Worm (Caenorhabditis elegans): ENCODE measurements around the gene T06E4.5.

Gene T06E4.5

ce11 chrV:9625604-9626446, 5.2 kb upstream of the T06E4.5 start, which contains the start of gene T06E4.7:
T06E4.7 (plus strand) TSS chrV:9626396.
- no peak for TF ChIP-seq ets-4 (tag; optimal IDR thresholded peaks at IDR 0.05)
- TF ChIP-seq sox-4 (tag; optimal IDR thresholded peaks at IDR 0.05): no peak
- TF ChIP-seq pag-3 (tag; optimal IDR thresholded peaks at IDR 0.05; ENCODE audit: borderline replicate concordance): peak; percentile 38
- peak; percentile 30 for TF ChIP-seq hlh-6 (tag; optimal IDR thresholded peaks at IDR 0.05)
- TF ChIP-seq fkh-6 (tag; optimal IDR thresholded peaks at IDR 0.05): peak; percentile 4
- TF ChIP-seq elt-4 (tag; optimal IDR thresholded peaks at IDR 0.05): peak; percentile 93
- TF ChIP-seq mec-3 (tag; optimal IDR thresholded peaks at IDR 0.05; ENCODE audit: borderline replicate concordance): peak; percentile 45
- no peak for TF ChIP-seq Y22D7AL.16 (tag; optimal IDR thresholded peaks at IDR 0.05)
- no peak for TF ChIP-seq F13H6.1 (tag; optimal IDR thresholded peaks at IDR 0.05)
- TF ChIP-seq ceh-2 (tag; optimal IDR thresholded peaks at IDR 0.05): peak; percentile 13
- no peak for TF ChIP-seq ahr-1 (tag; optimal IDR thresholded peaks at IDR 0.05)
- TF ChIP-seq K09A11.1 (tag; optimal IDR thresholded peaks at IDR 0.05; ENCODE audit: insufficient read depth): no peak
- no peak for TF ChIP-seq zip-5 (tag; optimal IDR thresholded peaks at IDR 0.05)

- peak; percentile 46 for TF ChIP-seq hlh-6 (tag; optimal IDR thresholded peaks at IDR 0.05)
- no peak for TF ChIP-seq hlh-15 (tag; optimal IDR thresholded peaks at IDR 0.05)
- TF ChIP-seq madf-2 (tag; optimal IDR thresholded peaks at IDR 0.05): no peak
- no peak for TF ChIP-seq fkh-6 (tag; optimal IDR thresholded peaks at IDR 0.05)
- TF ChIP-seq npax-4 (tag; optimal IDR thresholded peaks at IDR 0.05): no peak
- TF ChIP-seq ceh-2 (tag; optimal IDR thresholded peaks at IDR 0.05): no peak
- TF ChIP-seq pat-9 (tag; optimal IDR thresholded peaks at IDR 0.05): no peak
- no peak for TF ChIP-seq odd-2 (tag; optimal IDR thresholded peaks at IDR 0.05)
These were observed 2.4 kb upstream of the T06E4.5 start for ce11 chrV:9628603-9629002.

ce11 chrV:9629114-9629513, 1.9 kb upstream of the T06E4.5 start, which contains the start of gene idpc-3:
idpc-3 (minus strand) TSS chrV:9629214.
- TF ChIP-seq ceh-24 (tag; optimal IDR thresholded peaks at IDR 0.05) (no peak), mec-3 (tag; optimal IDR thresholded peaks at IDR 0.05; ENCODE audit: borderline replicate concordance) (no peak)

- no peak for TF ChIP-seq ceh-9 (tag; optimal IDR thresholded peaks at IDR 0.05)
- TF ChIP-seq pag-3 (tag; optimal IDR thresholded peaks at IDR 0.05; ENCODE audit: borderline replicate concordance): no peak
- no peak for TF ChIP-seq npax-4 (tag; optimal IDR thresholded peaks at IDR 0.05)
- no peak for TF ChIP-seq nhr-232 (tag; optimal IDR thresholded peaks at IDR 0.05)
- TF ChIP-seq unc-3 (GFP tag; conservative IDR thresholded peaks at IDR 0.05): no peak
- TF ChIP-seq unc-3 (tag; optimal IDR thresholded peaks at IDR 0.05): no peak
- no peak for TF ChIP-seq gmeb-2 (tag; optimal IDR thresholded peaks at IDR 0.05)
- TF ChIP-seq pqm-1 (tag; optimal IDR thresholded peaks at IDR 0.05): no peak
- TF ChIP-seq Y22D7AL.16 (tag; optimal IDR thresholded peaks at IDR 0.05): no peak
- TF ChIP-seq unc-86 (tag; optimal IDR thresholded peaks at IDR 0.05): no peak
- no peak for TF ChIP-seq fkh-6 (tag; optimal IDR thresholded peaks at IDR 0.05)
These were observed 1.4 kb upstream of the T06E4.5 start, which contains the start of gene col-146 for ce11 chrV:9629643-9630042. col-146 (plus strand) TSS chrV:9629943.

- TF ChIP-seq unc-55 (GFP tag; optimal IDR thresholded peaks at IDR 0.05) (no peak), pqm-1 (tag; optimal IDR thresholded peaks at IDR 0.05) (no peak), ceh-31 (tag; optimal IDR thresholded peaks at IDR 0.05) (no peak), fkh-10 (GFP tag; optimal IDR thresholded peaks at IDR 0.05) (no peak), Y22D7AL.16 (tag; optimal IDR thresholded peaks at IDR 0.05) (no peak), unc-3 (GFP tag; conservative IDR thresholded peaks at IDR 0.05) (no peak), unc-3 (tag; optimal IDR thresholded peaks at IDR 0.05) (no peak)
These were observed 502 bp upstream of the T06E4.5 start for ce11 chrV:9630542-9630941.

- TF ChIP-seq pat-9 (tag; optimal IDR thresholded peaks at IDR 0.05): no peak
- no peak for TF ChIP-seq ceh-6 (GFP tag; optimal IDR thresholded peaks at IDR 0.05)
- no peak for TF ChIP-seq ahr-1 (tag; optimal IDR thresholded peaks at IDR 0.05)
- TF ChIP-seq pax-1 (tag; optimal IDR thresholded peaks at IDR 0.05): no peak
- TF ChIP-seq ceh-9 (tag; optimal IDR thresholded peaks at IDR 0.05): no peak
- no peak for TF ChIP-seq pag-3 (tag; optimal IDR thresholded peaks at IDR 0.05; ENCODE audit: borderline replicate concordance)
- no peak for TF ChIP-seq pha-2 (tag; optimal IDR thresholded peaks at IDR 0.05)
- no peak for TF ChIP-seq odd-2 (tag; optimal IDR thresholded peaks at IDR 0.05)
- TF ChIP-seq C38D4.7 (GFP tag; optimal IDR thresholded peaks at IDR 0.05): no peak
- TF ChIP-seq ceh-24 (tag; optimal IDR thresholded peaks at IDR 0.05): no peak
- TF ChIP-seq madf-2 (tag; optimal IDR thresholded peaks at IDR 0.05): no peak
- TF ChIP-seq npax-4 (tag; optimal IDR thresholded peaks at IDR 0.05): no peak
- TF ChIP-seq Y22D7AL.16 (tag; optimal IDR thresholded peaks at IDR 0.05): no peak
- no peak for TF ChIP-seq hlh-6 (tag; optimal IDR thresholded peaks at IDR 0.05)
- no peak for TF ChIP-seq unc-55 (GFP tag; optimal IDR thresholded peaks at IDR 0.05)
- TF ChIP-seq sdc-2 (tag; optimal IDR thresholded peaks at IDR 0.05): no peak
- no peak for TF ChIP-seq fkh-10 (GFP tag; optimal IDR thresholded peaks at IDR 0.05)
- TF ChIP-seq sox-4 (tag; optimal IDR thresholded peaks at IDR 0.05): no peak
- TF ChIP-seq ceh-34 (tag; optimal IDR thresholded peaks at IDR 0.05): no peak
- no peak for TF ChIP-seq pha-4 (tag; optimal IDR thresholded peaks at IDR 0.05)
These were observed 1.3 kb downstream of the T06E4.5 start for ce11 chrV:9632348-9632747.

Measured in whole organism, late embryonic.